Worm (Caenorhabditis elegans): ENCODE results near the gene ksr-1.

ce11 chrX:8252293-8252692 lies 22.7 kb upstream of the ksr-1 start, which contains the start of gene M60.6:
- TF ChIP-seq nhr-12 (tag; optimal IDR thresholded peaks at IDR 0.05) (no peak), unc-39 (tag; optimal IDR thresholded peaks at IDR 0.05) (no peak), dmd-4 (tag; optimal IDR thresholded peaks at IDR 0.05) (no peak), egl-27 (tag; optimal IDR thresholded peaks at IDR 0.05) (no peak), lin-13 (GFP tag; optimal IDR thresholded peaks at IDR 0.05) (no peak), ZK546.5 (tag; optimal IDR thresholded peaks at IDR 0.05) (no peak), elt-3 (tag; optimal IDR thresholded peaks at IDR 0.05) (no peak), nhr-77 (tag; optimal IDR thresholded peaks at IDR 0.05) (no peak), lin-39 (tag; optimal IDR thresholded peaks at IDR 0.05) (no peak), R02D3.7 (tag; optimal IDR thresholded peaks at IDR 0.05) (no peak)
